Fruit fly (Drosophila melanogaster) whole organism, embryonic: Measurements from ENCODE around the gene Glt.

Experiments
- Adf1 ChIP-seq: fragments of 200-800 bp; sonication (Bioruptor generic); IDR thresholded peaks from 2 replicates; pipeline ENCODE4 v1.3.6; 2022; ENCODE audit warnings: missing biosample characterization, missing genetic modification characterization
- Asciz ChIP-seq: fragments of 200-800 bp; sonication (Bioruptor generic); optimal IDR thresholded peaks from 2 replicates; lab custom pipeline; 2017; ENCODE audit warnings: missing biosample characterization, mild to moderate bottlenecking, missing genetic modification characterization, missing genetic modification reagents
- CG10431 ChIP-seq: fragments of 200-800 bp; sonication (Bioruptor generic); optimal IDR thresholded peaks from 3 replicates; lab custom pipeline; 2018; ENCODE audit warnings: missing biosample characterization, mild to moderate bottlenecking, missing genetic modification characterization
- CG11456 ChIP-seq: fragments of 200-800 bp; sonication (Bioruptor generic); IDR thresholded peaks from 3 replicates; pipeline ENCODE4 v1.3.6; 2022; ENCODE audit warnings: missing biosample characterization, missing genetic modification characterization
- CG1233 ChIP-seq: fragments of 200-800 bp; sonication (Bioruptor generic); optimal IDR thresholded peaks from 4 replicates; lab custom pipeline; 2018; ENCODE audit warnings: missing biosample characterization, mild to moderate bottlenecking, missing genetic modification characterization
- CG13296 ChIP-seq: fragments of 200-800 bp; sonication (Bioruptor generic); optimal IDR thresholded peaks from 3 replicates; lab custom pipeline; 2018; ENCODE audit warnings: missing biosample characterization, mild to moderate bottlenecking, missing genetic modification characterization
- CG13894 ChIP-seq: fragments of 200-800 bp; sonication (Bioruptor generic); optimal IDR thresholded peaks from 3 replicates; lab custom pipeline; 2018; ENCODE audit warnings: missing biosample characterization, mild to moderate bottlenecking, missing genetic modification characterization, moderate library complexity
- CG15011 ChIP-seq: fragments of 200-800 bp; sonication (Bioruptor generic); optimal IDR thresholded peaks from 3 replicates; lab custom pipeline; 2018; ENCODE audit warnings: missing biosample characterization, mild to moderate bottlenecking, missing genetic modification characterization
- CG17568 ChIP-seq: fragments of 200-800 bp; sonication (Bioruptor generic); optimal IDR thresholded peaks from 2 replicates; lab custom pipeline; 2018; ENCODE audit warnings: missing biosample characterization, mild to moderate bottlenecking, missing genetic modification characterization, moderate library complexity
- CG1832 ChIP-seq: fragments of 200-800 bp; sonication (Bioruptor generic); optimal IDR thresholded peaks from 2 replicates; lab custom pipeline; 2017; ENCODE audit warnings: missing biosample characterization, mild to moderate bottlenecking, missing genetic modification characterization, inconsistent platforms
- CG2678 ChIP-seq: fragments of 200-800 bp; sonication (Bioruptor generic); optimal IDR thresholded peaks from 3 replicates; lab custom pipeline; 2019; ENCODE audit warnings: missing biosample characterization, mild to moderate bottlenecking, missing genetic modification characterization, moderate library complexity
- CG2875 ChIP-seq: fragments of 200-800 bp; sonication (Bioruptor generic); optimal IDR thresholded peaks from 2 replicates; lab custom pipeline; 2017; ENCODE audit warnings: missing biosample characterization, mild to moderate bottlenecking, missing genetic modification characterization, missing genetic modification reagents
- CG32767 ChIP-seq: fragments of 200-800 bp; sonication (Bioruptor generic); IDR thresholded peaks from 2 replicates; pipeline ENCODE4 v1.3.6; 2022; ENCODE audit warnings: missing biosample characterization, missing genetic modification characterization
- CG5245 ChIP-seq: fragments of 200-800 bp; sonication (Bioruptor generic); optimal IDR thresholded peaks from 3 replicates; lab custom pipeline; 2016; ENCODE audit warnings: missing biosample characterization, missing genetic modification characterization
- CG7839 ChIP-seq: fragments of 200-800 bp; sonication (Bioruptor generic); optimal IDR thresholded peaks from 3 replicates; lab custom pipeline; 2018; ENCODE audit warnings: missing biosample characterization, mild to moderate bottlenecking, missing genetic modification characterization, moderate library complexity
- CG7987 ChIP-seq: fragments of 200-800 bp; sonication (Bioruptor generic); optimal IDR thresholded peaks from 2 replicates; lab custom pipeline; 2018; ENCODE audit warnings: missing biosample characterization, mild to moderate bottlenecking, missing genetic modification characterization, moderate library complexity
- CG8290 ChIP-seq, 3 experiments: fragments of 200-800 bp; sonication (Bioruptor generic); optimal IDR thresholded peaks; 2 replicates each; lab custom pipeline; 2016 to 2019; ENCODE audit warnings: missing biosample characterization in 3 of 3, missing genetic modification characterization in 3 of 3, mild to moderate bottlenecking in 2 of 3, moderate library complexity in 1 of 3
- CG8388 ChIP-seq: fragments of 200-800 bp; sonication (Bioruptor generic); optimal IDR thresholded peaks from 2 replicates; lab custom pipeline; 2019; ENCODE audit warnings: missing biosample characterization, mild to moderate bottlenecking, missing genetic modification characterization, moderate library complexity
- CG9609 ChIP-seq: fragments of 200-800 bp; sonication (Bioruptor generic); optimal IDR thresholded peaks from 3 replicates; lab custom pipeline; 2016; ENCODE audit warnings: missing biosample characterization, missing genetic modification characterization
- Dad ChIP-seq: fragments of 200-800 bp; sonication (Bioruptor generic); optimal IDR thresholded peaks from 3 replicates; lab custom pipeline; 2016; ENCODE audit warnings: missing biosample characterization, missing genetic modification characterization
- Dip2 ChIP-seq: fragments of 200-800 bp; sonication (Bioruptor generic); IDR thresholded peaks from 2 replicates; pipeline ENCODE4 v1.3.6; 2022; ENCODE audit warnings: missing biosample characterization, missing genetic modification characterization
- GATAe ChIP-seq: fragments of 200-800 bp; sonication (Bioruptor generic); conservative IDR thresholded peaks from 2 replicates; pipeline ENCODE4 v1.3.6; 2022; ENCODE audit warnings: missing biosample characterization, missing genetic modification characterization
- HHEX ChIP-seq: fragments of 200-800 bp; sonication (Bioruptor generic); optimal IDR thresholded peaks from 3 replicates; lab custom pipeline; 2017; ENCODE audit warnings: missing biosample characterization, mild to moderate bottlenecking, missing genetic modification characterization, missing genetic modification reagents
- HLHmδ ChIP-seq: fragments of 200-800 bp; sonication (Bioruptor generic); optimal IDR thresholded peaks from 2 replicates; lab custom pipeline; 2018; ENCODE audit warnings: missing biosample characterization, mild to moderate bottlenecking, missing genetic modification characterization, moderate library complexity
- HmgZ ChIP-seq: fragments of 200-800 bp; sonication (Bioruptor generic); optimal IDR thresholded peaks from 2 replicates; lab custom pipeline; 2018; ENCODE audit warnings: missing biosample characterization, mild to moderate bottlenecking, missing genetic modification characterization
- Lpt ChIP-seq: fragments of >200 bp; optimal IDR thresholded peaks from 2 replicates; lab custom pipeline; 2018; ENCODE audit warnings: missing biosample characterization, missing genetic modification characterization
- Meics ChIP-seq: fragments of 200-800 bp; sonication (Bioruptor generic); optimal IDR thresholded peaks from 2 replicates; lab custom pipeline; 2017; ENCODE audit warnings: missing biosample characterization, mild to moderate bottlenecking, missing genetic modification characterization
- Myb ChIP-seq: fragments of 200-800 bp; sonication (Bioruptor generic); optimal IDR thresholded peaks from 2 replicates; lab custom pipeline; 2016; ENCODE audit warnings: missing biosample characterization, missing genetic modification characterization
- Neu2 ChIP-seq: fragments of 200-800 bp; sonication (Bioruptor generic); optimal IDR thresholded peaks from 3 replicates; lab custom pipeline; 2016; ENCODE audit warnings: missing biosample characterization, missing genetic modification characterization, borderline replicate concordance
- NfI ChIP-seq: fragments of 200-800 bp; sonication (Bioruptor generic); optimal IDR thresholded peaks from 3 replicates; lab custom pipeline; 2018; ENCODE audit warnings: missing biosample characterization, mild to moderate bottlenecking, missing genetic modification characterization, moderate library complexity
- Side ChIP-seq: fragments of 200-800 bp; sonication (Bioruptor generic); optimal IDR thresholded peaks from 2 replicates; lab custom pipeline; 2016; ENCODE audit warnings: missing biosample characterization, missing genetic modification characterization
- Sox100B ChIP-seq: fragments of 200-800 bp; sonication (Bioruptor generic); optimal IDR thresholded peaks from 3 replicates; lab custom pipeline; 2018; ENCODE audit warnings: missing biosample characterization, mild to moderate bottlenecking, missing genetic modification characterization
- chif ChIP-seq, 2 experiments: fragments of 200-800 bp; sonication (Bioruptor generic); optimal IDR thresholded peaks; 3 replicates each; lab custom pipeline; 2016; ENCODE audit warnings: missing biosample characterization in 2 of 2, missing genetic modification characterization in 2 of 2
- chm ChIP-seq: fragments of 200-800 bp; sonication (Bioruptor generic); IDR thresholded peaks from 2 replicates; pipeline ENCODE4 v1.3.6; 2022; ENCODE audit warnings: missing biosample characterization, missing genetic modification characterization
- dati ChIP-seq: fragments of 200-800 bp; sonication (Bioruptor generic); IDR thresholded peaks from 2 replicates; pipeline ENCODE4 v1.3.6; 2022; ENCODE audit warnings: missing biosample characterization, missing genetic modification characterization
- dysf ChIP-seq: fragments of 200-800 bp; sonication (Bioruptor generic); IDR thresholded peaks from 3 replicates; pipeline ENCODE4 v1.3.6; 2022; ENCODE audit warnings: missing biosample characterization, missing genetic modification characterization
- ems ChIP-seq: fragments of 200-800 bp; sonication (Bioruptor generic); optimal IDR thresholded peaks from 3 replicates; lab custom pipeline; 2016; ENCODE audit warnings: missing biosample characterization, missing genetic modification characterization
- jigr1 ChIP-seq: fragments of 200-800 bp; sonication (Bioruptor generic); IDR thresholded peaks from 3 replicates; pipeline ENCODE4 v1.3.6; 2022; ENCODE audit warnings: missing biosample characterization, missing genetic modification characterization
- jing ChIP-seq: fragments of 200-800 bp; sonication (Bioruptor generic); optimal IDR thresholded peaks from 2 replicates; lab custom pipeline; 2018; ENCODE audit warnings: missing biosample characterization, mild to moderate bottlenecking, missing genetic modification characterization
- knrl ChIP-seq: fragments of 200-800 bp; sonication (Bioruptor generic); IDR thresholded peaks from 3 replicates; pipeline ENCODE4 v1.3.6; 2022; ENCODE audit warnings: missing biosample characterization, missing genetic modification characterization; ENCODE audit not compliant: partially characterized antibody
- luna ChIP-seq: fragments of 200-800 bp; sonication (Bioruptor generic); optimal IDR thresholded peaks from 2 replicates; lab custom pipeline; 2016; ENCODE audit warnings: missing biosample characterization, missing genetic modification characterization
- maf-S ChIP-seq: fragments of 200-800 bp; sonication (Bioruptor generic); optimal IDR thresholded peaks from 2 replicates; lab custom pipeline; 2016; ENCODE audit warnings: missing biosample characterization, missing genetic modification characterization
- nmo ChIP-seq: fragments of 200-800 bp; sonication (Bioruptor generic); optimal IDR thresholded peaks from 2 replicates; lab custom pipeline; 2018; ENCODE audit warnings: missing biosample characterization, mild to moderate bottlenecking, missing genetic modification characterization, moderate library complexity
- pzg ChIP-seq: fragments of 200-800 bp; sonication (Bioruptor generic); optimal IDR thresholded peaks from 3 replicates; lab custom pipeline; 2018; ENCODE audit warnings: missing biosample characterization, mild to moderate bottlenecking, missing genetic modification characterization, moderate library complexity
- salm ChIP-seq: fragments of 200-800 bp; sonication (Bioruptor generic); optimal IDR thresholded peaks from 2 replicates; lab custom pipeline; 2018; ENCODE audit warnings: missing biosample characterization, mild to moderate bottlenecking, missing genetic modification characterization
- sens-2 ChIP-seq: fragments of 200-800 bp; sonication (Bioruptor generic); IDR thresholded peaks from 2 replicates; pipeline ENCODE4 v1.3.6; 2022; ENCODE audit warnings: missing biosample characterization, missing genetic modification characterization
- sqz ChIP-seq: fragments of 200-800 bp; sonication (Bioruptor generic); optimal IDR thresholded peaks from 3 replicates; lab custom pipeline; 2018; ENCODE audit warnings: missing biosample characterization, mild to moderate bottlenecking, missing genetic modification characterization
- ssp ChIP-seq: fragments of 200-800 bp; sonication (Bioruptor generic); IDR thresholded peaks from 2 replicates; pipeline ENCODE4 v1.3.6; 2022; ENCODE audit warnings: missing biosample characterization, missing genetic modification characterization
- unpg ChIP-seq: fragments of 200-800 bp; sonication (Bioruptor generic); optimal IDR thresholded peaks from 3 replicates; lab custom pipeline; 2018; ENCODE audit warnings: missing biosample characterization, mild to moderate bottlenecking, missing genetic modification characterization, moderate library complexity
- usp ChIP-seq: fragments of >200 bp; optimal IDR thresholded peaks from 2 replicates; lab custom pipeline; 2017; ENCODE audit warnings: missing biosample characterization, missing genetic modification characterization
- wor ChIP-seq: fragments of 200-800 bp; sonication (Bioruptor generic); IDR thresholded peaks from 2 replicates; pipeline ENCODE4 v1.3.6; 2022; ENCODE audit warnings: missing biosample characterization, missing genetic modification characterization

Glt gene

DNA sequence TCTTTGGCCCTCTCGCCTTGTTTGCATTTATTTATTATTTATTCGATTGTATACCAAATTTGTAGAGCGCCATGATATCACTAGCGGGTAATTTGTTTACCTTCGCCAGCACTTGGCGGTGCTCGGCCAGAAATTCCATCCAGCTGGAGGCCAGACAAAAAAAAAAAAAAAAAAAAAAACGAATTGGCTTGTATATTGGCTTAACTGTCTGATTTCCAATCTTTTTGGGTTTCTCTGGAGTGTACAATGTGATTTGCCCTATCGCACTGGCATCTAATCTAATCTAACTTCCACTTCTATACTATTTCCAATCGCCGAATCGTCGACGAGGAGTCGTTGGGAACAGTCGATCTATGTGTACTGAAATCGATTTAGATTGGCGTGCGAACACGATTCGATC, 47.3 kb downstream of the Glt start (continued):
- no peak for TF ChIP-seq HHEX
- TF ChIP-seq wor (GFP tag; lab: Robert Waterston, UW), result no peak
- peak; percentile 16 for TF ChIP-seq Meics (GFP tag; lab: Kevin White, UChicago)
- TF ChIP-seq NfI, result peak; percentile 9
- no peak for TF ChIP-seq Sox100B
- TF ChIP-seq Asciz (GFP tag; lab: Kevin White, UChicago), result no peak
- peak; percentile 11 for TF ChIP-seq CG13894
- no peak for TF ChIP-seq CG5245 (GFP tag; lab: Kevin White, UChicago)
- TF ChIP-seq ems (GFP tag; lab: Kevin White, UChicago), result no peak
- TF ChIP-seq nmo (GFP tag; lab: Kevin White, UChicago), result no peak
- TF ChIP-seq dysf (GFP tag; lab: Robert Waterston, UW), result no peak
- TF ChIP-seq dati (GFP tag; lab: Robert Waterston, UW), result no peak
- no peak for TF ChIP-seq CG15011
- no peak for TF ChIP-seq usp (GFP tag; lab: Kevin White, UChicago)
- peak; percentile 16 for TF ChIP-seq CG2678
- TF ChIP-seq maf-S, result no peak
- TF ChIP-seq Adf1 (GFP tag; lab: Robert Waterston, UW), result no peak
- TF ChIP-seq CG13296, result peak; percentile 4
- TF ChIP-seq Myb, result no peak
- no peak for TF ChIP-seq chif (GFP tag; optimal IDR thresholded peaks at IDR 0.05; lab: Kevin White, UChicago)
- no peak for TF ChIP-seq CG7839 (tag; lab: Kevin White, UChicago)
- no peak for TF ChIP-seq pzg (GFP tag; lab: Kevin White, UChicago)
- no peak for TF ChIP-seq CG9609 (GFP tag; lab: Kevin White, UChicago)
- TF ChIP-seq CG32767 (GFP tag; lab: Robert Waterston, UW), result no peak
- TF ChIP-seq HmgZ (tag; lab: Kevin White, UChicago), result peak; percentile 19
- peak; percentile 34 for TF ChIP-seq CG7987
- no peak for TF ChIP-seq Dad (GFP tag; lab: Kevin White, UChicago)
- TF ChIP-seq jing (GFP tag; lab: Kevin White, UChicago), result no peak
- no peak for TF ChIP-seq CG1233 (GFP tag; lab: Kevin White, UChicago)
- no peak for TF ChIP-seq CG1832 (GFP tag; lab: Kevin White, UChicago)
- TF ChIP-seq Lpt (GFP tag; lab: Kevin White, UChicago), result no peak
- no peak for TF ChIP-seq knrl (GFP tag; lab: Robert Waterston, UW)
- TF ChIP-seq CG17568 (GFP tag; lab: Kevin White, UChicago), result peak; percentile 21
- TF ChIP-seq Neu2 (GFP tag; lab: Kevin White, UChicago), result no peak
- TF ChIP-seq salm (tag; lab: Kevin White, UChicago), result no peak
- peak; percentile 32 for TF ChIP-seq sqz (GFP tag; lab: Kevin White, UChicago)
- no peak for TF ChIP-seq CG8388 (GFP tag; lab: Kevin White, UChicago)
- peak; percentile 11 for TF ChIP-seq unpg (GFP tag; lab: Kevin White, UChicago)
- TF ChIP-seq GATAe (GFP tag; lab: Robert Waterston, UW), result peak; percentile 66
- no peak for TF ChIP-seq CG11456 (GFP tag; lab: Robert Waterston, UW)
- no peak for TF ChIP-seq chm (GFP tag; lab: Robert Waterston, UW)
- TF ChIP-seq HLHmδ (GFP tag; lab: Kevin White, UChicago), result no peak
- no peak for TF ChIP-seq CG10431
- no peak for TF ChIP-seq luna (GFP tag; lab: Kevin White, UChicago)
- TF ChIP-seq CG8290 (GFP tag; optimal IDR thresholded peaks at IDR 0.05; lab: Kevin White, UChicago), result no peak
- TF ChIP-seq CG8290 (tag; optimal IDR thresholded peaks at IDR 0.05; lab: Kevin White, UChicago), result no peak
- TF ChIP-seq sens-2, result peak; percentile 78
- no peak for TF ChIP-seq ssp (GFP tag; lab: Robert Waterston, UW)
- TF ChIP-seq jigr1 (GFP tag; lab: Robert Waterston, UW), result no peak
- no peak for TF ChIP-seq Side (GFP tag; lab: Kevin White, UChicago)
- TF ChIP-seq CG2875 (GFP tag; lab: Kevin White, UChicago), result no peak
- TF ChIP-seq Dip2 (GFP tag; lab: Robert Waterston, UW), result no peak
